Worm (Caenorhabditis elegans): ENCODE measurements around the gene T05A8.3.

DNA sequence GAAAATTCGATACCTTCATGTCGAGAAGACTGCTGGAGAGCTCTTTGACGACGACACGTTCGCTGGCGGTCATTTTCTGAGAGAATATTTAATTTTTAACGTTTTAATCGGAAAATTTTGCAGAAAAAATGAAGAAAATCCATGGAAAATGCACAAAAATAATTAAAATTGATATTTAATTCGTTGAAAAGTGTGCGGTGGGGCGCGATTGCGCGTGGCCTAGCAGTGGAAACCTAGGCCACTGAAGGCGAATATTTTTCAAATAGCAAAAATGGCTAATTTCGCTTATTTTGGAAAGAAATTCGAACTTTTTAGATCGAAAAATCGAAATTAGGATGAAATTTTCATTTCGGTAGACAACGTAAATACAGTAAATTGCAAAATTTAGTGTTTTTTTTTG, 35.3 kb upstream of the T05A8.3 start, which contains the start of gene F29A7.6:
- TF ChIP-seq snpc-4 (GFP tag; optimal IDR thresholded peaks at IDR 0.05), result no peak
- no peak for TF ChIP-seq snpc-4 (tag; optimal IDR thresholded peaks at IDR 0.05)
- no peak for TF ChIP-seq xnd-1 (tag; optimal IDR thresholded peaks at IDR 0.05)
- no peak for TF ChIP-seq him-1 (tag; optimal IDR thresholded peaks at IDR 0.05)
- no peak for TF ChIP-seq F52B5.7 (tag; optimal IDR thresholded peaks at IDR 0.05)

Measured in whole organism, young adult.